Fruit fly (Drosophila melanogaster): Measurements from ENCODE around the gene CG4281.

DNA sequence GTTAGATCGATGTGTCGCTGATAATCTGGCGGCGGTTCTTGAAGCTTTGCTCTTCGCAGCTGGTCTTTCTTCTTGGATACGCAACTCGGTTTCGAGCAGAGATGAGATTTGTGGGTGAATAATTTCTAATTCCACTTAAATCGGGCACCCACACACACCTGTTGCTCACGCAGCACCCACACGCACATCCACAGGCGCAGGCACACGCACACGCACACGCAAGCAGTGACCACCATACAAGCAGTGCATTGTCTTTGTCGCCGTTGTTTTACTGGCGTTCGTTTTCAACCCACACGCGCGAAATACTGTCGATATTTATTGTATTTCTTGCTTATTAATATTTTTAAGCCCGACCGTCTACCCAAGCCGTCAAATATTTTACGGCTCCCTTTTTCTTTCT, 31.4 kb upstream of the CG4281 start:
- TF ChIP-seq h (optimal IDR thresholded peaks at IDR 0.05): no peak
- no peak for TF ChIP-seq insv (optimal IDR thresholded peaks at IDR 0.05)
- TF ChIP-seq psq (optimal IDR thresholded peaks at IDR 0.05): no peak
- TF ChIP-seq ttk (optimal IDR thresholded peaks at IDR 0.05): no peak
- no peak for TF ChIP-seq Sin3A (optimal IDR thresholded peaks at IDR 0.05)
